Fruit fly (Drosophila melanogaster) whole organism, wandering third instar larva: ENCODE results near the gene CG31909.

ENCODE experiments used
- Dfd ChIP-seq: fragments of >200 bp; optimal IDR thresholded peaks from 2 replicates; lab custom pipeline; 2017; ENCODE audit warnings: missing biosample characterization, missing genetic modification characterization
- fru ChIP-seq: fragments of 200-800 bp; sonication (Bioruptor generic); optimal IDR thresholded peaks from 3 replicates; lab custom pipeline; 2016; ENCODE audit warnings: missing biosample characterization, mild to moderate bottlenecking, missing genetic modification characterization
- psq ChIP-seq: fragments of 200-800 bp; sonication (Bioruptor generic); optimal IDR thresholded peaks from 3 replicates; lab custom pipeline; 2017; ENCODE audit warnings: missing biosample characterization, mild to moderate bottlenecking, missing genetic modification characterization, moderate library complexity

dm6 chr2L:7272452-7272851 is 15.1 kb downstream of the CG31909 start:
- TF ChIP-seq fru (GFP tag; lab: Kevin White, UChicago) (no peak), psq (GFP tag; lab: Kevin White, UChicago) (no peak), Dfd (GFP tag; lab: Kevin White, UChicago) (no peak)
